Fruit fly (Drosophila melanogaster) whole organism, embryonic: ENCODE results near the gene Cht2.
A peak's percentile ranks its signal among the peaks of the same experiment; 100 is the strongest.

ENCODE experiments used
- Ada2b ChIP-seq: fragments of 200-800 bp; sonication (Bioruptor generic); IDR thresholded peaks from 2 replicates; pipeline ENCODE4 v1.3.6; 2022; ENCODE audit warnings: missing biosample characterization, missing genetic modification characterization
- Awh ChIP-seq: fragments of 200-800 bp; sonication (Bioruptor generic); IDR thresholded peaks from 2 replicates; pipeline ENCODE4, ENCODE4 v1.3.6; 2022; ENCODE audit warnings: missing biosample characterization, missing genetic modification characterization
- BtbVII ChIP-seq: fragments of 200-800 bp; sonication (Bioruptor generic); optimal IDR thresholded peaks from 3 replicates; lab custom pipeline; 2017; ENCODE audit warnings: missing biosample characterization, mild to moderate bottlenecking, missing genetic modification characterization
- CG10321 ChIP-seq: fragments of 200-800 bp; sonication (Bioruptor generic); IDR thresholded peaks from 2 replicates; pipeline ENCODE4 v1.3.6; 2022; ENCODE audit warnings: missing biosample characterization, missing genetic modification characterization
- CG10366 ChIP-seq: fragments of 200-800 bp; sonication (Bioruptor generic); IDR thresholded peaks from 2 replicates; pipeline ENCODE4 v1.3.6; 2022; ENCODE audit warnings: missing biosample characterization, missing genetic modification characterization
- CG11093 ChIP-seq: fragments of 200-800 bp; sonication (Bioruptor generic); IDR thresholded peaks from 3 replicates; pipeline ENCODE4 v1.3.6; 2022; ENCODE audit warnings: missing biosample characterization, missing genetic modification characterization
- CG11398 ChIP-seq: fragments of 200-800 bp; sonication (Bioruptor generic); optimal IDR thresholded peaks from 2 replicates; lab custom pipeline; 2016; ENCODE audit warnings: missing biosample characterization, missing genetic modification characterization
- CG12659 ChIP-seq: fragments of 200-800 bp; sonication (Bioruptor generic); optimal IDR thresholded peaks from 3 replicates; lab custom pipeline; 2017; ENCODE audit warnings: mild to moderate bottlenecking, missing biosample characterization, missing genetic modification reagents, missing genetic modification characterization
- CG12769 ChIP-seq: fragments of 200-800 bp; sonication (Bioruptor generic); optimal IDR thresholded peaks from 2 replicates; lab custom pipeline; 2019; ENCODE audit warnings: missing biosample characterization, mild to moderate bottlenecking, missing genetic modification characterization, moderate library complexity
- CG13287 ChIP-seq: fragments of 200-800 bp; sonication (Bioruptor generic); IDR thresholded peaks from 2 replicates; pipeline ENCODE4 v1.3.6; 2022; ENCODE audit warnings: missing biosample characterization, missing genetic modification characterization; ENCODE audit not compliant: partially characterized antibody
- CG13296 ChIP-seq: fragments of 200-800 bp; sonication (Bioruptor generic); optimal IDR thresholded peaks from 3 replicates; lab custom pipeline; 2018; ENCODE audit warnings: missing biosample characterization, mild to moderate bottlenecking, missing genetic modification characterization
- CG13424 ChIP-seq: fragments of 200-800 bp; sonication (Bioruptor generic); optimal IDR thresholded peaks from 2 replicates; lab custom pipeline; 2019; ENCODE audit warnings: missing biosample characterization, mild to moderate bottlenecking, missing genetic modification characterization, moderate library complexity
- CG15479 ChIP-seq: fragments of 200-800 bp; sonication (Bioruptor generic); optimal IDR thresholded peaks from 3 replicates; lab custom pipeline; 2019; ENCODE audit warnings: missing biosample characterization, mild to moderate bottlenecking, missing genetic modification characterization, moderate library complexity
- CG15696 ChIP-seq: fragments of 200-800 bp; sonication (Bioruptor generic); optimal IDR thresholded peaks from 2 replicates; lab custom pipeline; 2019; ENCODE audit warnings: missing biosample characterization, mild to moderate bottlenecking, missing genetic modification characterization, moderate library complexity
- CG16863 ChIP-seq: fragments of 200-800 bp; sonication (Bioruptor generic); optimal IDR thresholded peaks from 3 replicates; lab custom pipeline; 2016; ENCODE audit warnings: missing biosample characterization, missing genetic modification characterization
- CG17802 ChIP-seq: fragments of 200-800 bp; sonication (Bioruptor generic); optimal IDR thresholded peaks from 2 replicates; lab custom pipeline; 2018; ENCODE audit warnings: missing biosample characterization, mild to moderate bottlenecking, missing genetic modification characterization, moderate library complexity
- CG18011 ChIP-seq: fragments of 200-800 bp; sonication (Bioruptor generic); optimal IDR thresholded peaks from 2 replicates; lab custom pipeline; 2017; ENCODE audit warnings: missing biosample characterization, missing genetic modification characterization, mild to moderate bottlenecking, moderate library complexity, missing genotype
- CG2120 ChIP-seq: fragments of 200-800 bp; sonication (Bioruptor generic); optimal IDR thresholded peaks from 3 replicates; lab custom pipeline; 2016; ENCODE audit warnings: missing biosample characterization, missing genetic modification characterization
- CG3163 ChIP-seq: fragments of 200-800 bp; sonication (Bioruptor generic); optimal IDR thresholded peaks from 3 replicates; lab custom pipeline; 2016; ENCODE audit warnings: missing biosample characterization, missing genetic modification characterization
- CG34224 ChIP-seq: fragments of 200-800 bp; sonication (Bioruptor generic); IDR thresholded peaks from 3 replicates; pipeline ENCODE4 v1.3.6; 2022; ENCODE audit warnings: missing biosample characterization, missing genetic modification characterization; ENCODE audit not compliant: partially characterized antibody
- CG34422 ChIP-seq: fragments of 200-800 bp; sonication (Bioruptor generic); IDR thresholded peaks from 3 replicates; pipeline ENCODE4 v1.3.6; 2022; ENCODE audit warnings: missing biosample characterization, missing genetic modification characterization
- CG4328 ChIP-seq: fragments of 200-800 bp; sonication (Bioruptor generic); optimal IDR thresholded peaks from 3 replicates; lab custom pipeline; 2017; ENCODE audit warnings: missing biosample characterization, missing genetic modification reagents, missing genetic modification characterization
- CG4820 ChIP-seq: fragments of 200-800 bp; sonication (Bioruptor generic); optimal IDR thresholded peaks from 3 replicates; lab custom pipeline; 2016; ENCODE audit warnings: missing biosample characterization, missing genetic modification characterization
- CG5245 ChIP-seq: fragments of 200-800 bp; sonication (Bioruptor generic); optimal IDR thresholded peaks from 3 replicates; lab custom pipeline; 2016; ENCODE audit warnings: missing biosample characterization, missing genetic modification characterization
- CHES-1-like ChIP-seq: fragments of 200-800 bp; sonication (Bioruptor generic); optimal IDR thresholded peaks from 2 replicates; lab custom pipeline; 2016; ENCODE audit warnings: missing biosample characterization, missing genetic modification characterization
- Dek ChIP-seq: fragments of 200-800 bp; sonication (Bioruptor generic); optimal IDR thresholded peaks from 3 replicates; lab custom pipeline; 2019; ENCODE audit warnings: missing biosample characterization, mild to moderate bottlenecking, missing genetic modification characterization, moderate library complexity
- Dfd ChIP-seq, 2 experiments: fragments of >200 bp; optimal IDR thresholded peaks; 2 replicates each; lab custom pipeline; 2017; ENCODE audit warnings: missing biosample characterization in 2 of 2, missing genetic modification characterization in 2 of 2
- Dip3 ChIP-seq: fragments of 200-800 bp; sonication (Bioruptor generic); optimal IDR thresholded peaks from 3 replicates; lab custom pipeline; 2016; ENCODE audit warnings: missing biosample characterization, missing genetic modification characterization
- E2f2 ChIP-seq: fragments of 200-800 bp; sonication (Bioruptor generic); IDR thresholded peaks from 2 replicates; pipeline ENCODE4 v1.3.6; 2022; ENCODE audit warnings: missing biosample characterization, missing genetic modification characterization
- GATAe ChIP-seq: fragments of 200-800 bp; sonication (Bioruptor generic); conservative IDR thresholded peaks from 2 replicates; pipeline ENCODE4 v1.3.6; 2022; ENCODE audit warnings: missing biosample characterization, missing genetic modification characterization
- Hey ChIP-seq: fragments of 200-800 bp; sonication (Bioruptor generic); optimal IDR thresholded peaks from 3 replicates; lab custom pipeline; 2018; ENCODE audit warnings: missing biosample characterization, mild to moderate bottlenecking, missing genetic modification characterization
- Lpt ChIP-seq: fragments of >200 bp; optimal IDR thresholded peaks from 2 replicates; lab custom pipeline; 2018; ENCODE audit warnings: missing biosample characterization, missing genetic modification characterization
- Mad ChIP-seq: fragments of 200-800 bp; sonication (Bioruptor generic); optimal IDR thresholded peaks from 2 replicates; lab custom pipeline; 2016; ENCODE audit warnings: missing biosample characterization, missing genetic modification characterization
- Sry-β ChIP-seq: fragments of 200-800 bp; sonication (Bioruptor generic); optimal IDR thresholded peaks from 2 replicates; lab custom pipeline; 2018; ENCODE audit warnings: missing biosample characterization, mild to moderate bottlenecking, missing genetic modification characterization, moderate library complexity
- Xrp1 ChIP-seq: fragments of 200-800 bp; sonication (Bioruptor generic); IDR thresholded peaks from 2 replicates; pipeline ENCODE4 v1.3.6; 2022; ENCODE audit warnings: missing biosample characterization, missing genetic modification characterization
- ab ChIP-seq: fragments of 200-800 bp; sonication (Bioruptor generic); optimal IDR thresholded peaks from 2 replicates; lab custom pipeline; 2016; ENCODE audit warnings: missing biosample characterization, missing genetic modification characterization
- aop ChIP-seq: fragments of 200-800 bp; sonication (Bioruptor generic); IDR thresholded peaks from 2 replicates; pipeline ENCODE4 v1.3.6; 2022; ENCODE audit warnings: missing biosample characterization, missing genetic modification characterization
- bab2 ChIP-seq: fragments of 200-800 bp; sonication (Bioruptor generic); optimal IDR thresholded peaks from 2 replicates; lab custom pipeline; 2016; ENCODE audit warnings: missing biosample characterization, missing genetic modification characterization
- bcd ChIP-seq: fragments of 200-800 bp; sonication (Bioruptor generic); optimal IDR thresholded peaks from 2 replicates; lab custom pipeline; 2017; ENCODE audit warnings: missing biosample characterization, mild to moderate bottlenecking, missing genetic modification characterization
- corto ChIP-seq: fragments of 200-800 bp; sonication (Bioruptor generic); optimal IDR thresholded peaks from 2 replicates; lab custom pipeline; 2016; ENCODE audit warnings: missing biosample characterization, mild to moderate bottlenecking, missing genetic modification characterization, moderate library complexity
- dm ChIP-seq: fragments of 200-800 bp; sonication (Bioruptor generic); optimal IDR thresholded peaks from 3 replicates; lab custom pipeline; 2016; ENCODE audit warnings: missing biosample characterization, missing genetic modification characterization
- fd96Cb ChIP-seq: fragments of 200-800 bp; sonication (Bioruptor generic); optimal IDR thresholded peaks from 2 replicates; lab custom pipeline; 2018; ENCODE audit warnings: missing biosample characterization, mild to moderate bottlenecking, missing genetic modification characterization, moderate library complexity
- ham ChIP-seq: fragments of 200-800 bp; sonication (Bioruptor generic); IDR thresholded peaks from 2 replicates; pipeline ENCODE4 v1.3.6; 2022; ENCODE audit warnings: missing biosample characterization, missing genetic modification characterization
- hb ChIP-seq: fragments of 200-800 bp; sonication (Bioruptor generic); IDR thresholded peaks from 3 replicates; pipeline ENCODE4 v1.3.6; 2022; ENCODE audit warnings: missing biosample characterization, missing genetic modification characterization; ENCODE audit not compliant: partially characterized antibody
- hkb ChIP-seq, 2 experiments: fragments of 200-800 bp in 1 of 2; fragments of >200 bp in 1 of 2; sonication (Bioruptor generic) in 1 of 2; IDR thresholded peaks in 1 of 2; optimal IDR thresholded peaks in 1 of 2; 2 replicates each; pipeline versions ENCODE4 v1.3.6 to Lab custom; 2017 to 2022; ENCODE audit warnings: missing biosample characterization in 1 of 2, missing genetic modification characterization in 1 of 2
- maf-S ChIP-seq: fragments of 200-800 bp; sonication (Bioruptor generic); optimal IDR thresholded peaks from 2 replicates; lab custom pipeline; 2016; ENCODE audit warnings: missing biosample characterization, missing genetic modification characterization
- nau ChIP-seq: fragments of 200-800 bp; sonication (Bioruptor generic); optimal IDR thresholded peaks from 3 replicates; lab custom pipeline; 2017; ENCODE audit warnings: missing biosample characterization, mild to moderate bottlenecking, missing genetic modification characterization, missing genetic modification reagents
- pros ChIP-seq: fragments of 200-800 bp; sonication (Bioruptor generic); optimal IDR thresholded peaks from 3 replicates; lab custom pipeline; 2019; ENCODE audit warnings: missing biosample characterization, mild to moderate bottlenecking, missing genetic modification characterization, moderate library complexity
- schlank ChIP-seq: fragments of 200-800 bp; sonication (Bioruptor generic); optimal IDR thresholded peaks from 2 replicates; lab custom pipeline; 2018; ENCODE audit warnings: missing biosample characterization, mild to moderate bottlenecking, missing genetic modification characterization

Gene Cht2

dm6 chr3L:1794943-1795696, 39.4 kb upstream of the Cht2 start, which contains the start of the genes alpha-Spec, dlt and Cdc37 (continued):
- no peak for TF ChIP-seq CG18011 (GFP tag; lab: Kevin White, UChicago)
- no peak for TF ChIP-seq GATAe (GFP tag; lab: Robert Waterston, UW)
- TF ChIP-seq CG3163 (GFP tag; lab: Kevin White, UChicago): peak; percentile 3
- peak; percentile 17 for TF ChIP-seq CHES-1-like (GFP tag; lab: Kevin White, UChicago)
- peak; percentile 12 for TF ChIP-seq CG13424 (tag; lab: Kevin White, UChicago)
- 0 out of 2 replicates have a peak, but pooled peaks have one; percentile 9 for TF ChIP-seq Xrp1
- no peak for TF ChIP-seq Lpt (GFP tag; lab: Kevin White, UChicago)
- TF ChIP-seq Awh (GFP tag; lab: Robert Waterston, UW): no peak
- no peak for TF ChIP-seq CG15696 (tag; lab: Kevin White, UChicago)
- TF ChIP-seq hkb (optimal IDR thresholded peaks at IDR 0.05; lab: Kevin White, UChicago): peak; percentile 39
- TF ChIP-seq hkb (GFP tag; IDR thresholded peaks at IDR 0.05; lab: Robert Waterston, UW): no peak
- peak; percentile 72 for TF ChIP-seq CG12659 (GFP tag; lab: Kevin White, UChicago)
- no peak for TF ChIP-seq CG11093 (GFP tag; lab: Robert Waterston, UW)
- no peak for TF ChIP-seq dm (GFP tag; lab: Kevin White, UChicago)
- TF ChIP-seq hb (GFP tag; lab: Robert Waterston, UW): peak; percentile 65
- peak; percentile 87 for TF ChIP-seq CG13287
- peak; percentile 73; the same call in 2 of the 3 replicates for TF ChIP-seq CG34224 (GFP tag; lab: Robert Waterston, UW)
- peak; percentile 11 for TF ChIP-seq CG5245 (GFP tag; lab: Kevin White, UChicago)
- peak; percentile 62 for TF ChIP-seq CG17802
- no peak for TF ChIP-seq CG12769 (tag; lab: Kevin White, UChicago)
- TF ChIP-seq bab2: no peak
- TF ChIP-seq CG4820 (GFP tag; lab: Kevin White, UChicago): no peak
- no peak for TF ChIP-seq ham
- TF ChIP-seq aop: no peak
- no peak for TF ChIP-seq Ada2b (GFP tag; lab: Robert Waterston, UW)
- no peak for TF ChIP-seq ab
- TF ChIP-seq Dek (tag; lab: Kevin White, UChicago): peak; percentile 2
- no peak for TF ChIP-seq Mad (GFP tag; lab: Kevin White, UChicago)
- no peak for TF ChIP-seq corto (GFP tag; lab: Kevin White, UChicago)
- TF ChIP-seq Sry-β: no peak
- no peak for TF ChIP-seq BtbVII (GFP tag; lab: Kevin White, UChicago)
- no peak for TF ChIP-seq Hey (tag; lab: Kevin White, UChicago)
- TF ChIP-seq CG10366 (GFP tag; lab: Robert Waterston, UW): no peak
- no peak; the same call in 2 of the 3 replicates for TF ChIP-seq CG34422 (GFP tag; lab: Robert Waterston, UW)
- TF ChIP-seq CG4328 (GFP tag; lab: Kevin White, UChicago): no peak
- TF ChIP-seq pros (GFP tag; lab: Kevin White, UChicago): peak; percentile 15
- TF ChIP-seq bcd (GFP tag; lab: Kevin White, UChicago): no peak
- no peak for TF ChIP-seq CG11398 (GFP tag; lab: Kevin White, UChicago)
- TF ChIP-seq CG15479 (GFP tag; lab: Kevin White, UChicago): peak; percentile 20
- TF ChIP-seq CG16863: no peak
- TF ChIP-seq Dfd (GFP tag; optimal IDR thresholded peaks at IDR 0.05; lab: Kevin White, UChicago): no peak
- TF ChIP-seq maf-S (GFP tag; lab: Kevin White, UChicago): no peak
- TF ChIP-seq nau: no peak
- TF ChIP-seq CG10321: no peak; the same call in 1 of the 2 replicates
- TF ChIP-seq schlank (tag; lab: Kevin White, UChicago): no peak
- peak; percentile 1 for TF ChIP-seq CG2120
- TF ChIP-seq CG13296 (GFP tag; lab: Kevin White, UChicago): no peak
- no peak for TF ChIP-seq fd96Cb (tag; lab: Kevin White, UChicago)
- peak; percentile 16 for TF ChIP-seq Dip3
- TF ChIP-seq E2f2 (GFP tag; lab: Robert Waterston, UW): peak; percentile 57; the same call in 1 of the 2 replicates
